Worm (Caenorhabditis elegans) whole organism, L1 larva: Measurements from ENCODE around the gene F09F7.5.

Source experiments
- C16A3.4 ChIP-seq: fragments of 150-350 bp; optimal IDR thresholded peaks from 2 replicates; lab custom pipeline; 2014; ENCODE audit warnings: missing biosample characterization, missing genetic modification characterization
- F16B12.6 ChIP-seq: fragments of 150-350 bp; optimal IDR thresholded peaks from 2 replicates; lab custom pipeline; 2014; ENCODE audit warnings: missing biosample characterization, missing genetic modification characterization
- alr-1 ChIP-seq: fragments of 200-800 bp; sonication (Bioruptor generic); optimal IDR thresholded peaks from 2 replicates; lab custom pipeline; 2018; ENCODE audit warnings: borderline replicate concordance, mild to moderate bottlenecking, missing genetic modification characterization, missing compliant biosample characterization
- aly-2 ChIP-seq: fragments of 150-350 bp; optimal IDR thresholded peaks from 2 replicates; lab custom pipeline; 2014; ENCODE audit warnings: missing biosample characterization, missing genetic modification characterization
- ama-1 ChIP-seq: fragments of 150-350 bp; optimal IDR thresholded peaks from 2 replicates; lab custom pipeline; 2014
- blmp-1 ChIP-seq: fragments of 150-350 bp; optimal IDR thresholded peaks from 2 replicates; lab custom pipeline; 2014; ENCODE audit warnings: missing biosample characterization, missing genetic modification characterization
- ceh-8 ChIP-seq: fragments of 200-800 bp; sonication (Bioruptor generic); optimal IDR thresholded peaks from 2 replicates; lab custom pipeline; 2018; ENCODE audit warnings: mild to moderate bottlenecking, missing genetic modification characterization, moderate library complexity, missing compliant biosample characterization
- ceh-82 ChIP-seq, 3 experiments: fragments of 150-350 bp in 1 of 3; sonication (generic microtip) in 2 of 3; optimal IDR thresholded peaks; 2 replicates each; lab custom pipeline; 2014 to 2017; ENCODE audit warnings: missing biosample characterization in 3 of 3, missing genetic modification characterization in 3 of 3
- ceh-88 ChIP-seq: fragments of 200-800 bp; sonication (Bioruptor generic); IDR thresholded peaks from 2 replicates; pipeline ENCODE4 v1.3.6; 2022; ENCODE audit warnings: missing genetic modification characterization, missing compliant biosample characterization
- ceh-90 ChIP-seq: sonication (generic microtip); optimal IDR thresholded peaks from 2 replicates; lab custom pipeline; 2016; ENCODE audit warnings: missing genetic modification characterization, missing compliant biosample characterization
- dpl-1 ChIP-seq, 3 experiments: fragments of 150-350 bp in 2 of 3; sonication (generic microtip) in 1 of 3; optimal IDR thresholded peaks; 2 replicates each; lab custom pipeline; 2014 to 2017; ENCODE audit warnings: missing biosample characterization in 3 of 3, missing genetic modification characterization in 3 of 3, missing genetic modification reagents in 3 of 3
- dsc-1 ChIP-seq: sonication (generic microtip); optimal IDR thresholded peaks from 2 replicates; lab custom pipeline; 2016; ENCODE audit warnings: mild to moderate bottlenecking, missing genetic modification characterization, missing compliant biosample characterization
- efl-1 ChIP-seq, 4 experiments: fragments of 150-350 bp; optimal IDR thresholded peaks in 3 of 4; peaks in 1 of 4; 1 replicate in 1 of 4; 2 replicates in 3 of 4; lab custom pipeline; 2014; ENCODE audit warnings: missing biosample characterization in 2 of 4, missing genetic modification characterization in 2 of 4, missing genetic modification reagents in 2 of 4
- egl-13 ChIP-seq: sonication (generic microtip); optimal IDR thresholded peaks from 2 replicates; lab custom pipeline; 2016; ENCODE audit warnings: missing genotype, missing genetic modification reagents, missing genetic modification characterization, missing compliant biosample characterization
- elt-2 ChIP-seq: sonication (generic microtip); optimal IDR thresholded peaks from 2 replicates; lab custom pipeline; 2016; ENCODE audit warnings: missing genetic modification characterization, mild to moderate bottlenecking, inconsistent platforms, missing compliant biosample characterization, missing genetic modification reagents
- elt-3 ChIP-seq, 6 experiments: fragments of 150-350 bp in 1 of 6; sonication (generic microtip); optimal IDR thresholded peaks; 2 replicates each; lab custom pipeline; 2017 to 2018; ENCODE audit warnings: missing biosample characterization in 6 of 6, missing genetic modification characterization in 6 of 6, inconsistent platforms in 1 of 6
- ets-5 ChIP-seq: fragments of 200-800 bp; sonication (Bioruptor generic); IDR thresholded peaks from 2 replicates; pipeline ENCODE4 v1.3.6; 2022; ENCODE audit warnings: missing genetic modification characterization, missing compliant biosample characterization
- fkh-4 ChIP-seq: sonication (generic microtip); optimal IDR thresholded peaks from 2 replicates; lab custom pipeline; 2016; ENCODE audit warnings: missing compliant biosample characterization, missing genetic modification characterization, borderline replicate concordance
- fkh-8 ChIP-seq: sonication (generic microtip); optimal IDR thresholded peaks from 2 replicates; lab custom pipeline; 2016; ENCODE audit warnings: mild to moderate bottlenecking, missing genetic modification characterization, missing compliant biosample characterization
- grh-1 ChIP-seq: fragments of 200-800 bp; sonication (Bioruptor generic); IDR thresholded peaks from 2 replicates; pipeline ENCODE4 v1.3.6; 2022; ENCODE audit warnings: missing genetic modification reagents, missing genetic modification characterization, missing compliant biosample characterization
- hlh-4 ChIP-seq: sonication (generic microtip); optimal IDR thresholded peaks from 2 replicates; lab custom pipeline; 2016; ENCODE audit warnings: mild to moderate bottlenecking, missing genetic modification characterization, missing compliant biosample characterization
- irx-1 ChIP-seq: sonication (generic microtip); optimal IDR thresholded peaks from 2 replicates; lab custom pipeline; 2016; ENCODE audit warnings: missing genetic modification characterization, missing compliant biosample characterization
- jun-1 ChIP-seq: fragments of 150-350 bp; optimal IDR thresholded peaks from 2 replicates; lab custom pipeline; 2014; ENCODE audit warnings: missing biosample characterization, missing genetic modification reagents, missing genetic modification characterization
- lin-13 ChIP-seq: fragments of 150-350 bp; optimal IDR thresholded peaks from 2 replicates; lab custom pipeline; 2014; ENCODE audit warnings: missing biosample characterization, missing genetic modification reagents, missing genetic modification characterization
- lin-14 ChIP-seq: fragments of 200-800 bp; sonication (Bioruptor generic); optimal IDR thresholded peaks from 2 replicates; lab custom pipeline; 2018; ENCODE audit warnings: mild to moderate bottlenecking, missing genetic modification characterization, moderate library complexity, missing compliant biosample characterization
- lin-15B ChIP-seq: fragments of 150-350 bp; sonication (generic microtip); optimal IDR thresholded peaks from 3 replicates; lab custom pipeline; 2014; ENCODE audit warnings: missing biosample characterization, missing genetic modification characterization
- lin-35 ChIP-seq, 2 experiments: fragments of 150-350 bp; optimal IDR thresholded peaks; 2 replicates each; lab custom pipeline; 2014; ENCODE audit warnings: missing biosample characterization in 2 of 2, missing genetic modification characterization in 2 of 2, missing genetic modification reagents in 2 of 2
- lir-3 ChIP-seq: sonication (generic microtip); optimal IDR thresholded peaks from 2 replicates; lab custom pipeline; 2016; ENCODE audit warnings: mild to moderate bottlenecking, missing genetic modification characterization, moderate library complexity, missing compliant biosample characterization; ENCODE audit not compliant: poor library complexity
- lsy-2 ChIP-seq, 2 experiments: fragments of 150-350 bp; optimal IDR thresholded peaks; 2 replicates each; lab custom pipeline; 2014; ENCODE audit warnings: missing biosample characterization in 2 of 2, missing genetic modification characterization in 2 of 2
- mep-1 ChIP-seq: fragments of 150-350 bp; optimal IDR thresholded peaks from 2 replicates; lab custom pipeline; 2014; ENCODE audit warnings: missing biosample characterization, missing genetic modification characterization
- nhr-19 ChIP-seq: fragments of 200-800 bp; sonication (Bioruptor generic); conservative IDR thresholded peaks from 2 replicates; pipeline ENCODE4 v1.3.6; 2022; ENCODE audit warnings: missing genetic modification characterization, missing compliant biosample characterization
- nhr-20 ChIP-seq: sonication (generic microtip); optimal IDR thresholded peaks from 2 replicates; lab custom pipeline; 2016; ENCODE audit warnings: mild to moderate bottlenecking, missing genetic modification characterization, missing compliant biosample characterization
- nhr-237 ChIP-seq: fragments of 150-350 bp; optimal IDR thresholded peaks from 2 replicates; lab custom pipeline; 2014; ENCODE audit warnings: missing biosample characterization, missing genetic modification characterization
- nhr-47 ChIP-seq: sonication (generic microtip); optimal IDR thresholded peaks from 2 replicates; lab custom pipeline; 2016; ENCODE audit warnings: mild to moderate bottlenecking, missing genetic modification characterization, moderate library complexity, missing compliant biosample characterization
- nhr-76 ChIP-seq: sonication (generic microtip); optimal IDR thresholded peaks from 2 replicates; lab custom pipeline; 2017; ENCODE audit warnings: missing biosample characterization, missing genetic modification characterization
- nhr-77 ChIP-seq: fragments of 150-350 bp; optimal IDR thresholded peaks from 2 replicates; lab custom pipeline; 2014; ENCODE audit warnings: missing biosample characterization, missing genetic modification characterization
- nhr-85 ChIP-seq: sonication (generic microtip); peaks from one replicate; lab custom pipeline; 2016; ENCODE audit warnings: missing genetic modification characterization, inconsistent platforms, missing compliant biosample characterization
- pax-3 ChIP-seq: fragments of 200-800 bp; sonication (Bioruptor generic); optimal IDR thresholded peaks from 2 replicates; lab custom pipeline; 2018; ENCODE audit warnings: mild to moderate bottlenecking, missing genetic modification characterization, moderate library complexity, missing compliant biosample characterization
- rnt-1 ChIP-seq: sonication (generic microtip); optimal IDR thresholded peaks from 2 replicates; lab custom pipeline; 2016; ENCODE audit warnings: mild to moderate bottlenecking, missing genetic modification characterization, moderate library complexity, missing compliant biosample characterization
- skn-1 ChIP-seq: fragments of 150-350 bp; optimal IDR thresholded peaks from 2 replicates; lab custom pipeline; 2014; ENCODE audit warnings: missing biosample characterization, missing genetic modification characterization
- snu-23 ChIP-seq: sonication (generic microtip); optimal IDR thresholded peaks from 2 replicates; lab custom pipeline; 2016; ENCODE audit warnings: missing genetic modification characterization, missing compliant biosample characterization
- sptf-1 ChIP-seq: fragments of 150-350 bp; optimal IDR thresholded peaks from 2 replicates; lab custom pipeline; 2014; ENCODE audit warnings: missing biosample characterization, missing genetic modification characterization
- swsn-7 ChIP-seq: sonication (generic microtip); optimal IDR thresholded peaks from 2 replicates; lab custom pipeline; 2016; ENCODE audit warnings: missing genetic modification characterization, missing compliant biosample characterization
- tbx-2 ChIP-seq: sonication (generic microtip); optimal IDR thresholded peaks from 2 replicates; lab custom pipeline; 2016; ENCODE audit warnings: missing genetic modification characterization, missing compliant biosample characterization
- unc-130 ChIP-seq: fragments of 150-350 bp; optimal IDR thresholded peaks from 2 replicates; lab custom pipeline; 2017; ENCODE audit warnings: missing biosample characterization, missing genetic modification characterization, inconsistent platforms
- unc-86 ChIP-seq: sonication (generic microtip); optimal IDR thresholded peaks from 2 replicates; lab custom pipeline; 2016; ENCODE audit warnings: missing genetic modification characterization, missing compliant biosample characterization
- vab-15 ChIP-seq: sonication (generic microtip); optimal IDR thresholded peaks from 2 replicates; lab custom pipeline; 2017; ENCODE audit warnings: missing genotype, mild to moderate bottlenecking, missing genetic modification characterization, missing compliant biosample characterization
- xbp-1 ChIP-seq: sonication (generic microtip); optimal IDR thresholded peaks from 2 replicates; lab custom pipeline; 2016; ENCODE audit warnings: missing genetic modification characterization, missing compliant biosample characterization
- zip-4 ChIP-seq: fragments of 200-800 bp; sonication (Bioruptor generic); optimal IDR thresholded peaks from 2 replicates; lab custom pipeline; 2018; ENCODE audit warnings: mild to moderate bottlenecking, missing genetic modification characterization, moderate library complexity, missing compliant biosample characterization
- ztf-4 ChIP-seq: fragments of 150-350 bp; optimal IDR thresholded peaks from 2 replicates; lab custom pipeline; 2014; ENCODE audit warnings: missing biosample characterization, missing genetic modification characterization

F09F7.5 gene

ce11 chrIII:5546730-5547129, at the start of gene F09F7.5:
Gene F09F7.5 (plus strand): TSS chrIII:5546987.
- TF ChIP-seq lsy-2 (tag; optimal IDR thresholded peaks at IDR 0.05; lab: Kevin White, UChicago) (no peak), F16B12.6 (tag; lab: Kevin White, UChicago) (no peak), nhr-85 (tag; lab: Kevin White, UChicago) (peak; percentile 45), nhr-77 (tag; lab: Kevin White, UChicago) (no peak), efl-1 (optimal IDR thresholded peaks at IDR 0.05; lab: Kevin White, UChicago) (no peak), efl-1 (GFP tag; optimal IDR thresholded peaks at IDR 0.05 in 1 of 2; lab: Kevin White, UChicago) (peak in 1 of 2 experiments; percentile 56), fkh-8 (no peak)

ce11 chrIII:5498973-5499372, 47.8 kb upstream of the F09F7.5 start, which contains the start of gene R02F2.9:
Gene R02F2.9 (plus strand): TSS chrIII:5499190.
- TF ChIP-seq hlh-4 (no peak), mep-1 (tag; lab: Kevin White, UChicago) (peak; percentile 53), elt-2 (tag; lab: Kevin White, UChicago) (no peak), ztf-4 (tag; lab: Kevin White, UChicago) (no peak), nhr-76 (tag; lab: Kevin White, UChicago) (no peak), vab-15 (tag; lab: Kevin White, UChicago) (no peak), swsn-7 (tag; lab: Kevin White, UChicago) (peak; percentile 71), aly-2 (tag; lab: Kevin White, UChicago) (peak; percentile 13), fkh-4 (no peak), ceh-8 (GFP tag; lab: Kevin White, UChicago) (no peak), ceh-82 (tag; optimal IDR thresholded peaks at IDR 0.05; lab: Kevin White, UChicago) (peak in 2 of 3 experiments; percentile 44 to 57), grh-1 (GFP tag; lab: Robert Waterston, UW) (peak; percentile 53; the same call in 1 of the 2 replicates), tbx-2 (peak; percentile 70), C16A3.4 (tag; lab: Kevin White, UChicago) (peak; percentile 42), egl-13 (tag; lab: Kevin White, UChicago) (peak; percentile 21), ceh-90 (tag; lab: Kevin White, UChicago) (peak; percentile 37), lin-15B (tag; lab: Kevin White, UChicago) (peak; percentile 32), blmp-1 (peak; percentile 55), ama-1 (no peak), rnt-1 (tag; lab: Kevin White, UChicago) (peak; percentile 50), nhr-237 (tag; lab: Kevin White, UChicago) (no peak), dsc-1 (tag; lab: Kevin White, UChicago) (peak; percentile 75), ceh-88 (no peak), nhr-19 (GFP tag; lab: Robert Waterston, UW) (peak; percentile 69), snu-23 (GFP tag; lab: Kevin White, UChicago) (peak; percentile 74), ets-5 (no peak), alr-1 (tag; lab: Kevin White, UChicago) (no peak), unc-86 (tag; lab: Kevin White, UChicago) (peak; percentile 59), dpl-1 (GFP tag; optimal IDR thresholded peaks at IDR 0.05; lab: Kevin White, UChicago) (peak; percentile 91 to 95 (median 94)), irx-1 (peak; percentile 20), efl-1 (optimal IDR thresholded peaks at IDR 0.05; lab: Kevin White, UChicago) (peak; percentile 62 to 93), efl-1 (GFP tag; optimal IDR thresholded peaks at IDR 0.05 in 1 of 2; lab: Kevin White, UChicago) (peak; percentile 94 to 99), sptf-1 (tag; lab: Kevin White, UChicago) (no peak), lin-13 (peak; percentile 29), lin-14 (GFP tag; lab: Kevin White, UChicago) (peak; percentile 58), lir-3 (tag; lab: Kevin White, UChicago) (peak; percentile 49), xbp-1 (tag; lab: Kevin White, UChicago) (peak; percentile 76), nhr-85 (tag; lab: Kevin White, UChicago) (peak; percentile 75), unc-130 (tag; lab: Kevin White, UChicago) (no peak), elt-3 (tag; optimal IDR thresholded peaks at IDR 0.05; lab: Kevin White, UChicago) (no peak), jun-1 (tag; lab: Kevin White, UChicago) (no peak), lsy-2 (tag; optimal IDR thresholded peaks at IDR 0.05; lab: Kevin White, UChicago) (peak; percentile 75 to 80), nhr-20 (peak; percentile 72), nhr-47 (peak; percentile 79), skn-1 (peak; percentile 74), pax-3 (tag; lab: Kevin White, UChicago) (no peak), zip-4 (GFP tag; lab: Kevin White, UChicago) (peak; percentile 7), lin-35 (GFP tag; optimal IDR thresholded peaks at IDR 0.05; lab: Kevin White, UChicago) (peak; percentile 91 to 96)
